Worm (Caenorhabditis elegans) whole organism, late embryonic: ENCODE measurements around the gene spp-20.

ENCODE experiments used
- F13H6.1 ChIP-seq: sonication (generic microtip); optimal IDR thresholded peaks from 2 replicates; lab custom pipeline; 2016; ENCODE audit warnings: missing genetic modification characterization, missing compliant biosample characterization
- T23F11.4 ChIP-seq: fragments of 200-800 bp; sonication (Bioruptor generic); optimal IDR thresholded peaks from 2 replicates; lab custom pipeline; 2018; ENCODE audit warnings: mild to moderate bottlenecking, missing genetic modification characterization, missing compliant biosample characterization
- Y22D7AL.16 ChIP-seq: sonication (generic microtip); optimal IDR thresholded peaks from 2 replicates; lab custom pipeline; 2016; ENCODE audit warnings: missing genetic modification characterization, missing compliant biosample characterization
- ahr-1 ChIP-seq: sonication (generic microtip); optimal IDR thresholded peaks from 2 replicates; lab custom pipeline; 2016; ENCODE audit warnings: missing genetic modification characterization, missing compliant biosample characterization
- ceh-14 ChIP-seq: sonication (generic microtip); optimal IDR thresholded peaks from 2 replicates; lab custom pipeline; 2016; ENCODE audit warnings: missing genotype, missing genetic modification characterization, missing compliant biosample characterization
- ceh-18 ChIP-seq: sonication (generic microtip); optimal IDR thresholded peaks from 2 replicates; lab custom pipeline; 2016; ENCODE audit warnings: missing genetic modification characterization, missing compliant biosample characterization
- ceh-19 ChIP-seq: fragments of 200-800 bp; sonication (Bioruptor generic); optimal IDR thresholded peaks from 2 replicates; lab custom pipeline; 2018; ENCODE audit warnings: mild to moderate bottlenecking, missing genetic modification characterization, missing compliant biosample characterization
- ceh-22 ChIP-seq: sonication (generic microtip); optimal IDR thresholded peaks from 2 replicates; lab custom pipeline; 2017; ENCODE audit warnings: missing biosample characterization, missing genetic modification characterization
- ceh-24 ChIP-seq: sonication (generic microtip); optimal IDR thresholded peaks from 2 replicates; lab custom pipeline; 2016; ENCODE audit warnings: mild to moderate bottlenecking, missing genetic modification characterization, missing compliant biosample characterization
- ceh-30 ChIP-seq: fragments of 150-350 bp; optimal IDR thresholded peaks from 2 replicates; lab custom pipeline; 2014; ENCODE audit warnings: missing biosample characterization, missing genetic modification characterization
- ceh-45 ChIP-seq: fragments of 200-800 bp; sonication (Bioruptor generic); IDR thresholded peaks from 2 replicates; pipeline ENCODE4 v1.3.6; 2022; ENCODE audit warnings: missing genetic modification reagents, missing genetic modification characterization, missing compliant biosample characterization
- ceh-6 ChIP-seq: fragments of 200-800 bp; sonication (Bioruptor generic); optimal IDR thresholded peaks from 2 replicates; lab custom pipeline; 2018; ENCODE audit warnings: mild to moderate bottlenecking, missing genetic modification characterization, missing compliant biosample characterization
- ceh-9 ChIP-seq: sonication (generic microtip); optimal IDR thresholded peaks from 2 replicates; lab custom pipeline; 2016; ENCODE audit warnings: mild to moderate bottlenecking, missing genetic modification characterization, inconsistent platforms, missing compliant biosample characterization
- che-1 ChIP-seq: sonication (generic microtip); optimal IDR thresholded peaks from 2 replicates; lab custom pipeline; 2016; ENCODE audit warnings: mild to moderate bottlenecking, missing genetic modification characterization, missing compliant biosample characterization
- elt-4 ChIP-seq: sonication (generic microtip); optimal IDR thresholded peaks from 2 replicates; lab custom pipeline; 2016; ENCODE audit warnings: missing genetic modification characterization, missing compliant biosample characterization
- eyg-1 ChIP-seq: sonication (generic microtip); optimal IDR thresholded peaks from 2 replicates; lab custom pipeline; 2016; ENCODE audit warnings: missing genotype, missing genetic modification characterization, missing compliant biosample characterization
- fax-1 ChIP-seq: sonication (generic microtip); optimal IDR thresholded peaks from 2 replicates; lab custom pipeline; 2016; ENCODE audit warnings: missing genotype, missing genetic modification characterization, missing compliant biosample characterization
- fkh-6 ChIP-seq: sonication (generic microtip); optimal IDR thresholded peaks from 2 replicates; lab custom pipeline; 2016; ENCODE audit warnings: missing genetic modification characterization, missing compliant biosample characterization
- hlh-13 ChIP-seq: fragments of 200-800 bp; sonication (Bioruptor generic); optimal IDR thresholded peaks from 2 replicates; lab custom pipeline; 2018; ENCODE audit warnings: mild to moderate bottlenecking, missing genetic modification characterization, missing compliant biosample characterization
- hlh-6 ChIP-seq: sonication (generic microtip); optimal IDR thresholded peaks from 2 replicates; lab custom pipeline; 2016; ENCODE audit warnings: missing genotype, missing genetic modification characterization, missing compliant biosample characterization
- hlh-8 ChIP-seq: sonication (generic microtip); optimal IDR thresholded peaks from 2 replicates; lab custom pipeline; 2016; ENCODE audit warnings: missing genotype, missing genetic modification characterization, missing compliant biosample characterization
- lim-6 ChIP-seq: sonication (generic microtip); optimal IDR thresholded peaks from 2 replicates; lab custom pipeline; 2016; ENCODE audit warnings: missing genetic modification characterization, missing compliant biosample characterization
- mec-3 ChIP-seq: sonication (generic microtip); optimal IDR thresholded peaks from 2 replicates; lab custom pipeline; 2016; ENCODE audit warnings: borderline replicate concordance, missing genetic modification characterization, missing compliant biosample characterization
- odd-2 ChIP-seq: sonication (generic microtip); optimal IDR thresholded peaks from 2 replicates; lab custom pipeline; 2017; ENCODE audit warnings: antibody characterized with exemption, mild to moderate bottlenecking, missing genetic modification characterization, missing compliant biosample characterization
- pag-3 ChIP-seq: sonication (generic microtip); optimal IDR thresholded peaks from 2 replicates; lab custom pipeline; 2016; ENCODE audit warnings: missing compliant biosample characterization, missing genetic modification characterization, borderline replicate concordance
- pat-9 ChIP-seq: fragments of 200-800 bp; sonication (Bioruptor generic); optimal IDR thresholded peaks from 2 replicates; lab custom pipeline; 2018; ENCODE audit warnings: mild to moderate bottlenecking, missing genetic modification characterization, moderate library complexity, missing compliant biosample characterization
- pha-2 ChIP-seq: sonication (generic microtip); optimal IDR thresholded peaks from 2 replicates; lab custom pipeline; 2017; ENCODE audit warnings: mild to moderate bottlenecking, missing genetic modification characterization, missing compliant biosample characterization
- pqm-1 ChIP-seq: sonication (generic microtip); optimal IDR thresholded peaks from 2 replicates; lab custom pipeline; 2016; ENCODE audit warnings: missing genetic modification characterization, missing compliant biosample characterization
- sox-4 ChIP-seq: sonication (generic microtip); optimal IDR thresholded peaks from 2 replicates; lab custom pipeline; 2017; ENCODE audit warnings: mild to moderate bottlenecking, missing genetic modification characterization, inconsistent platforms, missing compliant biosample characterization
- ttx-3 ChIP-seq: sonication (generic microtip); optimal IDR thresholded peaks from 2 replicates; lab custom pipeline; 2016; ENCODE audit warnings: missing genetic modification reagents, missing genetic modification characterization, missing compliant biosample characterization
- unc-42 ChIP-seq: sonication (generic microtip); optimal IDR thresholded peaks from 2 replicates; lab custom pipeline; 2016; ENCODE audit warnings: missing genotype, missing genetic modification characterization, missing compliant biosample characterization
- unc-55 ChIP-seq: sonication (generic microtip); optimal IDR thresholded peaks from 2 replicates; lab custom pipeline; 2017; ENCODE audit warnings: missing biosample characterization, missing genetic modification reagents, missing genetic modification characterization
- unc-86 ChIP-seq: sonication (generic microtip); optimal IDR thresholded peaks from 2 replicates; lab custom pipeline; 2016; ENCODE audit warnings: missing genetic modification characterization, missing compliant biosample characterization

The spp-20 gene

DNA sequence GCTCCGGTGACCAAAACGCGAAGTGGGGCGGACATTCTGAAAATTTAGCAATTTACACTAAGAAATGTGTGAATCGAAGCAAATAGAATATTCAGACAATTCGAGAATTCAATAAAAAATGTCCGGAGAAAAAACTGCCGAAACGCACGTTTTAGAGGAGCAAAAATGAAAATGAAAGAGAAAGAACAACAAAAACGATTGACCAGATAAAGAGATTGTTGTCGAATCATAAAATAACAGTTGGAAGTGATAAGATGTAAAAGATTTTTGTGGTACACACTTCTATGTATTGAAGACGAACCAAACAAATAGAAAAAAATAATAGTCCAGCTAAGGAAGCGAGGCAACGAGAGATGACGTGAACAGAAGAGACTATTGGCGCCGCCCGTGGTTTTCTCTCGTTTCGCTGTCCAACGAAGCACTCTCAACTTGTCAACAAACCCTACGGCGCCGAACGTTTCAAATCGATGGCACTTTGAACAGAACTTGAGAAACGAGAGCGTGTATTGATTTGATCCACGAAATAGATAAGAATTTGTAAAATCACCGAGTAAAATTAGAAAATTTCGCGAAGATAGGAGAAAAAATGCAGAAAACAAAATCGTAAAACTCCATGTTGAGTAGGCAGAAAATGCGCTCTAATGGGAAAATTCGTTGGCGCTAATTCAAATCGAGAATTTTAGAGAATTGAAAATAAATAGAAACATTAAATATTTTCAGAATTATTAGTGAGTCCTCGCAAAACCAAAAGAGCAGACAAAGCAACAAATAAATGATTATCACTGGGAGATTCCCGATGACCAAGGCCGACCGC, 41.3 kb downstream of the spp-20 start, which contains the start of gene mdh-1:
mdh-1 (minus strand) TSS at position 36 of the 814 bp plus-strand sequence.
- TF ChIP-seq elt-4 (tag; lab: Kevin White, UChicago), result no peak
- no peak for TF ChIP-seq ceh-30 (tag; lab: Kevin White, UChicago)
- no peak for TF ChIP-seq hlh-8
- no peak for TF ChIP-seq mec-3
- TF ChIP-seq pag-3, result no peak
- TF ChIP-seq unc-42 (tag; lab: Kevin White, UChicago), result no peak
- no peak for TF ChIP-seq ceh-9
- TF ChIP-seq sox-4 (tag; lab: Kevin White, UChicago), result no peak
- TF ChIP-seq fax-1, result no peak
- no peak for TF ChIP-seq pha-2 (tag; lab: Kevin White, UChicago)
- no peak for TF ChIP-seq F13H6.1 (tag; lab: Kevin White, UChicago)
- TF ChIP-seq ceh-19 (GFP tag; lab: Kevin White, UChicago), result no peak
- TF ChIP-seq ceh-18 (tag; lab: Kevin White, UChicago), result no peak
- TF ChIP-seq fkh-6 (tag; lab: Kevin White, UChicago), result no peak
- TF ChIP-seq unc-86 (tag; lab: Kevin White, UChicago), result no peak

DNA sequence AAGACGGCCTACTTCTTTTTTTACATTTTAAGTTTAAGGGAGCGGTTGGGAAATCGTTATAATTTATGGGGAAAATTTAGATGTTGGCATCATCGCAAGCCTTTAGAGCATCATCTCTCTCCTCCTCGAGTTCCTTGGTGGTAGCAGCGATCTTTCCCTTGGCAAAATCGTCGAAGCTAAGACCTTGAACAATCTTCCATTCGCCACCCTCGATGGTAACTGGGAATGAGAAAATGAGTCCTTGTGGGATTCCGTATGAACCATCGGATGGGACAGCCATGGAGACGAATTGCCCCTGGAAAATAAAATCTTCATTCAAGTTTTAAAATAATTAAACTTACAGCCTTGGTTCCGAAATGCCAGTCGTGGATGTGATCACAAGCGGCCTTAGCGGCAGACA, 42.7 kb downstream of the spp-20 start:
- TF ChIP-seq eyg-1 (tag; lab: Kevin White, UChicago), result no peak
- no peak for TF ChIP-seq ceh-19 (GFP tag; lab: Kevin White, UChicago)
- TF ChIP-seq ahr-1 (tag; lab: Kevin White, UChicago), result no peak
- TF ChIP-seq ceh-6 (GFP tag; lab: Kevin White, UChicago), result no peak
- no peak for TF ChIP-seq pat-9 (tag; lab: Kevin White, UChicago)
- no peak for TF ChIP-seq odd-2 (tag; lab: Kevin White, UChicago)
- no peak for TF ChIP-seq elt-4 (tag; lab: Kevin White, UChicago)
- TF ChIP-seq ceh-45 (GFP tag; lab: Robert Waterston, UW), result no peak
- TF ChIP-seq lim-6 (tag; lab: Kevin White, UChicago), result no peak
- no peak for TF ChIP-seq ceh-22 (tag; lab: Kevin White, UChicago)
- no peak for TF ChIP-seq pqm-1 (tag; lab: Kevin White, UChicago)
- no peak for TF ChIP-seq Y22D7AL.16 (tag; lab: Kevin White, UChicago)
- TF ChIP-seq T23F11.4, result no peak
- no peak for TF ChIP-seq hlh-6 (tag; lab: Kevin White, UChicago)

DNA sequence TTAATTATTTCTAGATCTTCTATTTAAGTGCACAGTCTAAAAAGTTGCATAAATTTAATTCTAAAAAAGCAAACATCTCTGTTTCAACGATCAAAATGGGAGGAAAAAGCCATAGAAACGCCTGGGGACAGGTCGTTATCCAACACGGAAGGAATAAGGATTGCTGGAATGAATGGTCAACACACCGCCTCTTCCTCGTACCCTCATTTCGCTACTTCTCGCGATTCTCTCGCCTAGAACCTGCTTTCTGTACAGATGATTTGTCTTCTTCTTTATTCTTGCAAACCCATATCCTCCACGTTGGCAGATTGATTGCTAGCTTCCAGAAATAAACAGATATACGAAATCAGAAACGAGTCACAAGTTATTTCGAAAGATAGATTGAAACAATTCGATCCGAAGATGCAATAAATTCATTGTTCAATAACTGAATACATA, 43.1 kb downstream of the spp-20 start, which contains the start of gene dpy-11:
dpy-11 (minus strand) TSS at position 354 of the 438 bp plus-strand sequence.
- TF ChIP-seq ceh-18 (tag; lab: Kevin White, UChicago), result no peak
- 0 out of 2 replicates have a peak, but pooled peaks have one; percentile 40 for TF ChIP-seq ceh-45 (GFP tag; lab: Robert Waterston, UW)
- no peak for TF ChIP-seq ceh-14 (tag; lab: Kevin White, UChicago)
- TF ChIP-seq pag-3, result no peak

DNA sequence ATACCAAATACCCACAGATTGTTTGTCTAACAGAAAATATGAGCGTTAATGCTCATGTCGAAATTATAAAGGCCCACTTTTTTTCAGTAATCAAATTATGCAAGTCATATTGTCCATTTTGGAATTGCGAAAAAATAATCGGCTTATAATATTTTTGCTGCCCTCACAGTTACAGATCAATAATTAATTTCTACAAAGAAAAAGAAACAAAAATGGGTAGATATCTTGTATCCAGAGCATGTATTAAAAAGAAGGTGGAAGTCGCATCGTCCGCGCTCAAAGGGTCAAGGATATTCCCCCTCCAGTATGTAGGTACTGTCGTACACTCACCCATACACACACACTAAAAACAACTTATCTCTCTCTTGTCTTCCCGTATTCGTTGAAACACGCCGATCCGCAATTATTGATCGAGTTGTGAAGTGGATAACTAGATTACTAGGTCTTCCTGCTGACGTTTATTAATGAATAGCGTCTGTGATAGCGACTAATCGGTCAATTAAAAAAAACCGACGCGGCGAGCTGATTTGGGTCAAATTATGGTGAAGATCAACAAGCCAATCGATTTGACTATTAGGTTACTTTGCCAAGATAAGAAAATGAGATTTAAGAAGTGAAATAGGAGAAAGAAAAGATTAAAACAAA, 44.1 kb downstream of the spp-20 start:
- TF ChIP-seq hlh-13 (no peak), ceh-24 (tag; lab: Kevin White, UChicago) (no peak), ceh-22 (tag; lab: Kevin White, UChicago) (no peak), T23F11.4 (no peak), che-1 (tag; lab: Kevin White, UChicago) (no peak), ttx-3 (tag; lab: Kevin White, UChicago) (no peak), unc-55 (no peak)
